Fruit fly (Drosophila melanogaster) Kc167 (cell line): Measurements from ENCODE around the gene Gapvd1.

Source experiments
- Myc ChIP-seq: fragments of >200 bp; optimal IDR thresholded peaks from 2 replicates; lab custom pipeline; 2017; ENCODE audit warnings: missing external identifiers
- Sin3A ChIP-seq: fragments of >200 bp; optimal IDR thresholded peaks from 2 replicates; lab custom pipeline; 2018; ENCODE audit warnings: missing external identifiers
- h ChIP-seq: fragments of >200 bp; optimal IDR thresholded peaks from 3 replicates; lab custom pipeline; 2018; ENCODE audit warnings: missing external identifiers
- insv ChIP-seq: fragments of >200 bp; optimal IDR thresholded peaks from 3 replicates; lab custom pipeline; 2018; ENCODE audit warnings: missing external identifiers
- psq ChIP-seq: fragments of >200 bp; optimal IDR thresholded peaks from 2 replicates; lab custom pipeline; 2017; ENCODE audit warnings: missing external identifiers
- ttk ChIP-seq: sonication (Bioruptor generic); optimal IDR thresholded peaks from 2 replicates; lab custom pipeline; 2017; ENCODE audit warnings: missing external identifiers

Gene Gapvd1

dm6 chrX:11351351-11351750, 26.2 kb downstream of the Gapvd1 start:
- TF ChIP-seq Sin3A (lab: Kevin White, UChicago) (no peak), psq (lab: Kevin White, UChicago) (no peak), Myc (no peak), insv (lab: Kevin White, UChicago) (no peak), ttk (lab: Kevin White, UChicago) (no peak), h (no peak)

dm6 chrX:11355708-11356174, 30.6 kb downstream of the Gapvd1 start, which contains the start of gene dsh:
Gene dsh (plus strand): TSS chrX:11355881.
- no peak for TF ChIP-seq h
- TF ChIP-seq Myc, result no peak
- no peak for TF ChIP-seq insv (lab: Kevin White, UChicago)
- no peak for TF ChIP-seq Sin3A (lab: Kevin White, UChicago)
- no peak for TF ChIP-seq ttk (lab: Kevin White, UChicago)
- no peak for TF ChIP-seq psq (lab: Kevin White, UChicago)

dm6 chrX:11356648-11357047, 31.5 kb downstream of the Gapvd1 start:
- TF ChIP-seq insv (lab: Kevin White, UChicago) (no peak), ttk (lab: Kevin White, UChicago) (peak; percentile 64)

- no peak for TF ChIP-seq Sin3A (lab: Kevin White, UChicago)
Measured at dm6 chrX:11359081-11359481, 33.9 kb downstream of the Gapvd1 start, which contains the start of gene Pa1. Gene Pa1 (plus strand): TSS chrX:11359236.

- TF ChIP-seq insv (lab: Kevin White, UChicago) (no peak), psq (lab: Kevin White, UChicago) (peak; percentile 90)
Measured at dm6 chrX:11367783-11368509, 42.8 kb downstream of the Gapvd1 start, which contains the start of the genes hop and Tim8. Gene hop (minus strand): TSS chrX:11368098. Gene Tim8 (plus strand): TSS chrX:11368445.

dm6 chrX:11369374-11369773, 44.2 kb downstream of the Gapvd1 start, which contains the start of gene dlg1:
Gene dlg1 (plus strand): TSS chrX:11369665.
- no peak for TF ChIP-seq h
- TF ChIP-seq insv (lab: Kevin White, UChicago), result peak; percentile 86
- no peak for TF ChIP-seq Myc
- peak; percentile 53 for TF ChIP-seq psq (lab: Kevin White, UChicago)

dm6 chrX:11370792-11371191, 45.6 kb downstream of the Gapvd1 start:
- TF ChIP-seq ttk (lab: Kevin White, UChicago) (no peak), h (no peak), Sin3A (lab: Kevin White, UChicago) (no peak), insv (lab: Kevin White, UChicago) (no peak), psq (lab: Kevin White, UChicago) (no peak), Myc (no peak)

dm6 chrX:11371613-11372012, 46.4 kb downstream of the Gapvd1 start:
- TF ChIP-seq Sin3A (lab: Kevin White, UChicago), result no peak
- no peak for TF ChIP-seq ttk (lab: Kevin White, UChicago)
- TF ChIP-seq Myc, result no peak
- TF ChIP-seq psq (lab: Kevin White, UChicago), result no peak
- no peak for TF ChIP-seq insv (lab: Kevin White, UChicago)
- no peak for TF ChIP-seq h

- TF ChIP-seq Myc, result no peak
- TF ChIP-seq h, result no peak
- TF ChIP-seq Sin3A (lab: Kevin White, UChicago), result no peak
- no peak for TF ChIP-seq psq (lab: Kevin White, UChicago)
- no peak for TF ChIP-seq insv (lab: Kevin White, UChicago)
- no peak for TF ChIP-seq ttk (lab: Kevin White, UChicago)
Measured at dm6 chrX:11372764-11373712, 47.9 kb downstream of the Gapvd1 start.

dm6 chrX:11374320-11374719, 49.1 kb downstream of the Gapvd1 start:
- no peak for TF ChIP-seq ttk (lab: Kevin White, UChicago)
- TF ChIP-seq psq (lab: Kevin White, UChicago), result no peak
- no peak for TF ChIP-seq insv (lab: Kevin White, UChicago)
- TF ChIP-seq Sin3A (lab: Kevin White, UChicago), result no peak
- TF ChIP-seq h, result no peak
- no peak for TF ChIP-seq Myc

dm6 chrX:11378388-11378787, 53.2 kb downstream of the Gapvd1 start:
- TF ChIP-seq Myc, result no peak

dm6 chrX:11379139-11379538, 54.0 kb downstream of the Gapvd1 start:
- TF ChIP-seq psq (lab: Kevin White, UChicago), result no peak
- no peak for TF ChIP-seq ttk (lab: Kevin White, UChicago)
- no peak for TF ChIP-seq Myc
- no peak for TF ChIP-seq insv (lab: Kevin White, UChicago)
- TF ChIP-seq h, result no peak
- TF ChIP-seq Sin3A (lab: Kevin White, UChicago), result no peak
